In the genomic region with DNA sequence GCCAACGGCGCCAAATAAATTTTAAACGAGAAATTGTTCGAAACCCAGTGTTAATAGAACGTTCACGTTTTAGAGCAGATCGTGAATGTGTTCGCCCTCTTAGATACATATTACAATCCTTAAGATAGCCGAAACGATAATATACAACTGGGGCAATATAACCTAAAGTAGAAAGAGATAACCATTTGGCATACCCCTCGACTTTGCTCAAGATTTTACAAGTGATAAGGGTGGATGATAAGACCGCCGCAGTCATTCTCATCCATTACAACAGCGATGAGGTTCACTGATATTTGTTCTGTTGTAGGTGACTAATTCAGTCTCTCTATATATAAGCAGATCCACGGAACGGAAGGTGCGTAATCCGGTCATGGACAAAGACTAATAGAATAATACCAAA, we compare ENCODE assay signal across 4 fruit fly cellular contexts.
TF ChIP-seq lines count a peak whose summit lies in the region.

No protein-coding gene starts in this region.

- TF ChIP-seq CTCF in whole organism, embryonic (GFP tag; optimal IDR thresholded peaks at IDR 0.05; lab: Kevin White, UChicago): no peak

TF ChIP-seq in whole organism, adult, 20 proteins besides CTCF, POLR2A, EP300 and RAD21:
- TF ChIP-seq Mnt (GFP tag; optimal IDR thresholded peaks at IDR 0.05; lab: Kevin White, UChicago) (peak; percentile 8), CG11617 (GFP tag; optimal IDR thresholded peaks at IDR 0.05; lab: Kevin White, UChicago) (no peak), kay (GFP tag; lab: Kevin White, UChicago; ENCODE audit: borderline replicate concordance) (peak; percentile 0), Clk (GFP tag; optimal IDR thresholded peaks at IDR 0.05; lab: Kevin White, UChicago) (no peak), CG12768 (GFP tag; optimal IDR thresholded peaks at IDR 0.05; lab: Kevin White, UChicago) (no peak), CG7045 (GFP tag; optimal IDR thresholded peaks at IDR 0.05; lab: Kevin White, UChicago) (no peak), Hr96 (GFP tag; optimal IDR thresholded peaks at IDR 0.05; lab: Kevin White, UChicago) (no peak), ovo (GFP tag; optimal IDR thresholded peaks at IDR 0.05; lab: Kevin White, UChicago) (no peak), CG14711 (tag; optimal IDR thresholded peaks at IDR 0.05; lab: Kevin White, UChicago) (no peak), pad (GFP tag; optimal IDR thresholded peaks at IDR 0.05; lab: Kevin White, UChicago) (no peak), bab1 (GFP tag; optimal IDR thresholded peaks at IDR 0.05; lab: Kevin White, UChicago) (no peak), Crg-1 (GFP tag; optimal IDR thresholded peaks at IDR 0.05; lab: Kevin White, UChicago) (no peak), toe (GFP tag; optimal IDR thresholded peaks at IDR 0.05; lab: Kevin White, UChicago) (no peak), CG5204 (GFP tag; optimal IDR thresholded peaks at IDR 0.05; lab: Kevin White, UChicago) (no peak), CG7101 (tag; optimal IDR thresholded peaks at IDR 0.05; lab: Kevin White, UChicago) (no peak), CG33017 (tag; optimal IDR thresholded peaks at IDR 0.05; lab: Kevin White, UChicago) (no peak), cic (GFP tag; optimal IDR thresholded peaks at IDR 0.05; lab: Kevin White, UChicago) (peak; percentile 48)

TF ChIP-seq in whole organism, embryonic, 481 proteins besides CTCF, POLR2A, EP300 and RAD21:
- TF ChIP-seq dati (GFP tag; IDR thresholded peaks at IDR 0.05; lab: Robert Waterston, UW): no peak
- TF ChIP-seq Pdp1 (GFP tag; optimal IDR thresholded peaks at IDR 0.05; lab: Kevin White, UChicago): peak in 1 of 2 experiments; percentile 2
- TF ChIP-seq cwo (GFP tag; optimal IDR thresholded peaks at IDR 0.05; lab: Kevin White, UChicago): peak; percentile 16
- TF ChIP-seq CG15479 (GFP tag; optimal IDR thresholded peaks at IDR 0.05; lab: Kevin White, UChicago): peak; percentile 57
- TF ChIP-seq grn (GFP tag; optimal IDR thresholded peaks at IDR 0.05; lab: Kevin White, UChicago): peak; percentile 20
TF ChIP-seq in whole organism, embryonic: peak in this region for 4.

TF ChIP-seq in whole organism, prepupa, 60 proteins besides CTCF, POLR2A, EP300 and RAD21:
- TF ChIP-seq svp (GFP tag; lab: Kevin White, UChicago): peak; percentile 76
- TF ChIP-seq Ets96B (tag; optimal IDR thresholded peaks at IDR 0.05; lab: Kevin White, UChicago): no peak
- peak; percentile 24 for TF ChIP-seq vri (GFP tag; optimal IDR thresholded peaks at IDR 0.05; lab: Kevin White, UChicago)
TF ChIP-seq in whole organism, prepupa: peak in this region for 2.

TF ChIP-seq in whole organism, pupa, 21 proteins besides CTCF, POLR2A, EP300 and RAD21:
- TF ChIP-seq CG15710 (tag; optimal IDR thresholded peaks at IDR 0.05; lab: Kevin White, UChicago) (no peak), EcR (GFP tag; optimal IDR thresholded peaks at IDR 0.05; lab: Kevin White, UChicago) (peak; percentile 9)
